Worm (Caenorhabditis elegans) whole organism, early embryonic: ENCODE data around the gene B0238.15.

ENCODE experiments used
- B0310.2 ChIP-seq: sonication (generic microtip); optimal IDR thresholded peaks from 2 replicates; lab custom pipeline; 2016; ENCODE audit warnings: mild to moderate bottlenecking, missing genetic modification characterization, missing compliant biosample characterization
- F13C5.2 ChIP-seq: sonication (generic microtip); optimal IDR thresholded peaks from 2 replicates; lab custom pipeline; 2017; ENCODE audit warnings: mild to moderate bottlenecking, missing genetic modification characterization, inconsistent platforms, missing compliant biosample characterization
- aly-1 ChIP-seq: sonication (generic microtip); optimal IDR thresholded peaks from 2 replicates; lab custom pipeline; 2016; ENCODE audit warnings: missing genetic modification characterization, missing compliant biosample characterization
- ama-1 ChIP-seq: fragments of 150-350 bp; optimal IDR thresholded peaks from 2 replicates; lab custom pipeline; 2014
- ceh-13 ChIP-seq: fragments of 200-800 bp; sonication (Bioruptor generic); optimal IDR thresholded peaks from 2 replicates; lab custom pipeline; 2018; ENCODE audit warnings: mild to moderate bottlenecking, missing genetic modification characterization, missing compliant biosample characterization
- ceh-36 ChIP-seq: sonication (generic microtip); optimal IDR thresholded peaks from 2 replicates; lab custom pipeline; 2016; ENCODE audit warnings: missing genetic modification characterization, inconsistent platforms, missing compliant biosample characterization
- ets-7 ChIP-seq: sonication (generic microtip); optimal IDR thresholded peaks from 2 replicates; lab custom pipeline; 2016; ENCODE audit warnings: missing genotype, missing genetic modification characterization, missing compliant biosample characterization
- flt-1 ChIP-seq: fragments of 200-800 bp; sonication (Bioruptor generic); IDR thresholded peaks from 2 replicates; pipeline ENCODE4 v1.3.6; 2022; ENCODE audit warnings: missing genetic modification characterization, missing compliant biosample characterization
- hmbx-1 ChIP-seq: sonication (generic microtip); optimal IDR thresholded peaks from 2 replicates; lab custom pipeline; 2016; ENCODE audit warnings: mild to moderate bottlenecking, missing genetic modification characterization, missing compliant biosample characterization
- hmg-4 ChIP-seq: fragments of 200-800 bp; sonication (Bioruptor generic); optimal IDR thresholded peaks from 2 replicates; lab custom pipeline; 2018; ENCODE audit warnings: mild to moderate bottlenecking, missing genetic modification characterization, missing compliant biosample characterization
- hnd-1 ChIP-seq: sonication (generic microtip); optimal IDR thresholded peaks from 2 replicates; lab custom pipeline; 2016; ENCODE audit warnings: missing genetic modification characterization, missing compliant biosample characterization
- pes-1 ChIP-seq: fragments of 200-800 bp; sonication (Bioruptor generic); IDR thresholded peaks from 2 replicates; pipeline ENCODE4 v1.3.6; 2022; ENCODE audit warnings: missing genetic modification reagents, missing genetic modification characterization, missing compliant biosample characterization
- scrt-1 ChIP-seq: fragments of 200-800 bp; sonication (Bioruptor generic); IDR thresholded peaks from 2 replicates; pipeline ENCODE4 v1.3.6; 2022; ENCODE audit warnings: missing genetic modification characterization, missing compliant biosample characterization
- sea-1 ChIP-seq: fragments of 200-800 bp; sonication (Bioruptor generic); conservative IDR thresholded peaks from 2 replicates; pipeline ENCODE4 v1.3.6; 2022; ENCODE audit warnings: missing genetic modification characterization, missing compliant biosample characterization
- tbx-11 ChIP-seq: fragments of 200-800 bp; sonication (Bioruptor generic); IDR thresholded peaks from 2 replicates; pipeline ENCODE4 v1.3.6; 2022; ENCODE audit warnings: missing genetic modification characterization, missing compliant biosample characterization
- tbx-37 ChIP-seq: fragments of 200-800 bp; sonication (Bioruptor generic); conservative IDR thresholded peaks from 2 replicates; pipeline ENCODE4 v1.3.6; 2022; ENCODE audit warnings: missing genetic modification reagents, missing genetic modification characterization, missing compliant biosample characterization
- tra-4 ChIP-seq: sonication (generic microtip); optimal IDR thresholded peaks from 2 replicates; lab custom pipeline; 2017; ENCODE audit warnings: missing genetic modification characterization, missing compliant biosample characterization

B0238.15 gene

DNA sequence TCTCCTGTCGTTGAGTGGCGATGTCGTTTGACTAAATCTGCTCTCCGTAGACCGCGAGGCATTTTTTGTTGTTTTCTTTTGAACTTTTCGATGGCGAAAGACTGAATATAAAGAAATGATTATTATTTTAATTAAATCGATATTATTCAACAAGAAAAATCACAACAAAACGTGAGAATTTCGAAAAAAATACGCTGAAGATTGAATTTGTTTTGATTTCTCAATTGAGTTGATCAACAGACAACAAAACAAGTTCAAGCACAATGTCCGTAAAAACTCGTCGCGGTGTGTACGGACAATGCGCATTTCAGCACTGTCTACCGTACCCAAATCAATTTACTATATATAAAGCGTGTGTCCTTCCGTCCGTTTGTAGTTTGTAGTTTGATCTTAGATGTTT lies 38.0 kb downstream of the B0238.15 start, which contains the start of gene B0238.9:
Gene B0238.9 (minus strand): TSS at position 101 of the 400 bp plus-strand sequence.
- no peak for TF ChIP-seq pes-1
- TF ChIP-seq flt-1 (GFP tag; lab: Robert Waterston, UW), result no peak
- no peak for TF ChIP-seq sea-1 (GFP tag; lab: Robert Waterston, UW)
- no peak for TF ChIP-seq tbx-11 (GFP tag; lab: Robert Waterston, UW)
- no peak for TF ChIP-seq tra-4 (tag; lab: Kevin White, UChicago)
- TF ChIP-seq hnd-1 (tag; lab: Kevin White, UChicago), result no peak
- TF ChIP-seq ceh-36, result no peak
- TF ChIP-seq ceh-13 (GFP tag; lab: Kevin White, UChicago), result no peak
- no peak for TF ChIP-seq tbx-37
- no peak for TF ChIP-seq B0310.2 (tag; lab: Kevin White, UChicago)
- TF ChIP-seq ama-1 (lab: Kevin White, UChicago), result no peak
- TF ChIP-seq hmg-4 (GFP tag; lab: Kevin White, UChicago), result no peak
- no peak for TF ChIP-seq scrt-1
- no peak for TF ChIP-seq ets-7 (tag; lab: Kevin White, UChicago)
- TF ChIP-seq aly-1 (tag; lab: Kevin White, UChicago), result no peak
- no peak for TF ChIP-seq F13C5.2 (tag; lab: Kevin White, UChicago)
- TF ChIP-seq hmbx-1, result no peak

DNA sequence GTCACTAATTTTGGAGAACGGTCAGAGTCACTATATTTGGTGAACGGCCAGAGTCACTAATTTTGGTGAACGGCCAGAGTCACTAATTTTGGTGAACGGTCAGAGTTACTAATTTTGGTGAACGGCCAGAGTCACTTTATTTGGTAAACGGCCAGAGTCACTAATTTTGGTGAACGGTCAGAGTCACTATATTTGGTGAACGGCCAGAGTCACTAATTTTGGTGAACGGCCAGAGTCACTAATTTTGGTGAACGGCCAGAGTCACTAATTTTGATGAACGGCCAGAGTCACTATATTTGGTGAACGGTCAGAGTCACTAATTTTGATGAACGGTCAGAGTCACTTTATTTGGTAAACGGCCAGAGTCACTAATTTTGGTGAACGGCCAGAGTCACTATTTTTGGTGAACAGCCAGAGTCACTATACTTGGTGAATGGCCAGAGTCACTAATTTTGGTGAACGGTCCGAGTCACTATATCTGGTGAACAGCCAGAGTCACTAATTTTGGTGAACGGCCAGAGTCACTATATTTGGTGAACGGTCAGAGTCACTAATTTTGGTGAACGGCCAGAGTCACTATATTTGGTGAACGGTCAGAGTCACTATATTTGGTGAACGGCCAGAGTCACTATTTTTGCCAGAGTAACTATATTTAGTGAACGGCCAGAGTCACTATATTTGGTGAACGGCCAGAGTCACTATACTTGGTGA lies 44.4 kb downstream of the B0238.15 start:
- TF ChIP-seq ceh-36 (peak; percentile 12), ceh-13 (GFP tag; lab: Kevin White, UChicago) (peak; percentile 25), ets-7 (tag; lab: Kevin White, UChicago) (peak; percentile 34), hmg-4 (GFP tag; lab: Kevin White, UChicago) (peak; percentile 74), tra-4 (tag; lab: Kevin White, UChicago) (peak; percentile 53)

ce11 chrV:5287273-5287672 lies 47.3 kb downstream of the B0238.15 start, which contains the start of gene Y49G5A.1:
Gene Y49G5A.1 (minus strand): TSS chrV:5287373.
- TF ChIP-seq hmg-4 (GFP tag; lab: Kevin White, UChicago), result no peak
- TF ChIP-seq ets-7 (tag; lab: Kevin White, UChicago), result no peak
- no peak for TF ChIP-seq tbx-11 (GFP tag; lab: Robert Waterston, UW)
- no peak for TF ChIP-seq tra-4 (tag; lab: Kevin White, UChicago)
- TF ChIP-seq aly-1 (tag; lab: Kevin White, UChicago), result no peak
- no peak for TF ChIP-seq flt-1 (GFP tag; lab: Robert Waterston, UW)
- no peak for TF ChIP-seq ama-1 (lab: Kevin White, UChicago)

ce11 chrV:5288676-5289075 lies 48.7 kb downstream of the B0238.15 start:
- no peak for TF ChIP-seq ceh-13 (GFP tag; lab: Kevin White, UChicago)
- TF ChIP-seq hmbx-1, result no peak
- TF ChIP-seq ama-1 (lab: Kevin White, UChicago), result no peak
- TF ChIP-seq tbx-37, result no peak
- no peak for TF ChIP-seq F13C5.2 (tag; lab: Kevin White, UChicago)
- TF ChIP-seq pes-1, result no peak
- no peak for TF ChIP-seq aly-1 (tag; lab: Kevin White, UChicago)
